Fruit fly (Drosophila melanogaster) whole organism, pupa: ENCODE results near the gene btz.

Experiments used
- CG10348 ChIP-seq: fragments of 200-800 bp; sonication (Bioruptor generic); IDR thresholded peaks from 2 replicates; pipeline ENCODE4 v1.3.6; 2022; ENCODE audit warnings: missing biosample characterization, missing genetic modification characterization
- CG12605 ChIP-seq: fragments of 200-800 bp; sonication (Bioruptor generic); IDR thresholded peaks from 2 replicates; pipeline ENCODE4 v1.3.6; 2022; ENCODE audit warnings: missing biosample characterization, missing genetic modification characterization
- CG13204 ChIP-seq: fragments of 200-800 bp; sonication (Bioruptor generic); optimal IDR thresholded peaks from 2 replicates; lab custom pipeline; 2018; ENCODE audit warnings: missing biosample characterization, mild to moderate bottlenecking, missing genetic modification characterization, moderate library complexity
- CG14655 ChIP-seq: fragments of 200-800 bp; sonication (Bioruptor generic); optimal IDR thresholded peaks from 3 replicates; lab custom pipeline; 2017; ENCODE audit warnings: mild to moderate bottlenecking, missing biosample characterization, missing genetic modification reagents, missing genetic modification characterization
- CG15710 ChIP-seq: fragments of 200-800 bp; sonication (Bioruptor generic); optimal IDR thresholded peaks from 2 replicates; lab custom pipeline; 2018; ENCODE audit warnings: missing biosample characterization, mild to moderate bottlenecking, missing genetic modification characterization, moderate library complexity
- CG17806 ChIP-seq: fragments of 200-800 bp; sonication (Bioruptor generic); optimal IDR thresholded peaks from 2 replicates; lab custom pipeline; 2018; ENCODE audit warnings: missing biosample characterization, mild to moderate bottlenecking, missing genetic modification characterization, moderate library complexity
- CG32121 ChIP-seq: fragments of 200-800 bp; sonication (Bioruptor generic); IDR thresholded peaks from 2 replicates; pipeline ENCODE4 v1.3.6; 2022; ENCODE audit warnings: missing biosample characterization, missing genetic modification characterization
- CG34367 ChIP-seq: fragments of 200-800 bp; sonication (Bioruptor generic); optimal IDR thresholded peaks from 2 replicates; lab custom pipeline; 2018; ENCODE audit warnings: missing biosample characterization, mild to moderate bottlenecking, missing genetic modification characterization
- CG4496 ChIP-seq: fragments of 200-800 bp; sonication (Bioruptor generic); IDR thresholded peaks from 3 replicates; pipeline ENCODE4 v1.3.6; 2022; ENCODE audit warnings: missing biosample characterization, missing genetic modification characterization
- CG8159 ChIP-seq: fragments of 200-800 bp; sonication (Bioruptor generic); optimal IDR thresholded peaks from 3 replicates; lab custom pipeline; 2018; ENCODE audit warnings: missing biosample characterization, mild to moderate bottlenecking, missing genetic modification characterization, moderate library complexity
- CG8301 ChIP-seq: fragments of 200-800 bp; sonication (Bioruptor generic); optimal IDR thresholded peaks from 2 replicates; lab custom pipeline; 2018; ENCODE audit warnings: missing biosample characterization, mild to moderate bottlenecking, missing genetic modification characterization
- CG9948 ChIP-seq: fragments of 200-800 bp; sonication (Bioruptor generic); optimal IDR thresholded peaks from 2 replicates; lab custom pipeline; 2018; ENCODE audit warnings: missing biosample characterization, mild to moderate bottlenecking, missing genetic modification characterization, moderate library complexity
- D1 ChIP-seq: fragments of 200-800 bp; sonication (Bioruptor generic); optimal IDR thresholded peaks from 2 replicates; lab custom pipeline; 2018; ENCODE audit warnings: missing biosample characterization, mild to moderate bottlenecking, missing genetic modification characterization, moderate library complexity
- EcR ChIP-seq: fragments of 200-800 bp; sonication (Bioruptor generic); optimal IDR thresholded peaks from 3 replicates; lab custom pipeline; 2019; ENCODE audit warnings: missing biosample characterization, missing genetic modification characterization, mild to moderate bottlenecking, moderate library complexity, missing genetic modification reagents
- Ets98B ChIP-seq: fragments of 200-800 bp; sonication (Bioruptor generic); IDR thresholded peaks from 2 replicates; pipeline ENCODE4 v1.3.6; 2022; ENCODE audit warnings: missing biosample characterization, missing genetic modification characterization
- Pif1A ChIP-seq: fragments of 200-800 bp; sonication (Bioruptor generic); optimal IDR thresholded peaks from 3 replicates; lab custom pipeline; 2016; ENCODE audit warnings: missing biosample characterization, missing genetic modification characterization
- Pif1B ChIP-seq: fragments of 200-800 bp; sonication (Bioruptor generic); optimal IDR thresholded peaks from 3 replicates; lab custom pipeline; 2016; ENCODE audit warnings: missing biosample characterization, missing genetic modification characterization
- Snoo ChIP-seq: fragments of 200-800 bp; sonication (Bioruptor generic); optimal IDR thresholded peaks from 3 replicates; lab custom pipeline; 2017; ENCODE audit warnings: missing biosample characterization, mild to moderate bottlenecking, missing genetic modification characterization, inconsistent platforms
- fd96Ca ChIP-seq: fragments of 200-800 bp; sonication (Bioruptor generic); IDR thresholded peaks from 3 replicates; pipeline ENCODE4 v1.3.6; 2022; ENCODE audit warnings: missing biosample characterization, missing genetic modification characterization
- gl ChIP-seq: fragments of 200-800 bp; sonication (Bioruptor generic); optimal IDR thresholded peaks from 2 replicates; lab custom pipeline; 2018; ENCODE audit warnings: missing biosample characterization, mild to moderate bottlenecking, missing genetic modification characterization
- rn ChIP-seq: fragments of 200-800 bp; sonication (Bioruptor generic); IDR thresholded peaks from 2 replicates; pipeline ENCODE4 v1.3.6; 2022; ENCODE audit warnings: missing biosample characterization, missing genetic modification characterization

btz gene

dm6 chr3R:27737038-27737437 lies 36.9 kb downstream of the btz start:
- TF ChIP-seq EcR (GFP tag; lab: Kevin White, UChicago) = no peak
- no peak for TF ChIP-seq CG8159 (tag; lab: Kevin White, UChicago)
- TF ChIP-seq CG4496 (GFP tag; lab: Robert Waterston, UW) = no peak
- TF ChIP-seq CG8301 (tag; lab: Kevin White, UChicago) = no peak
- no peak for TF ChIP-seq CG15710 (tag; lab: Kevin White, UChicago)
- no peak for TF ChIP-seq fd96Ca
- no peak for TF ChIP-seq CG9948 (tag; lab: Kevin White, UChicago)
- TF ChIP-seq CG17806 (tag; lab: Kevin White, UChicago) = no peak
- no peak for TF ChIP-seq CG14655 (GFP tag; lab: Kevin White, UChicago)
- no peak for TF ChIP-seq CG10348 (GFP tag; lab: Robert Waterston, UW)
- TF ChIP-seq Ets98B = no peak
- no peak for TF ChIP-seq Pif1B
- no peak for TF ChIP-seq Snoo (tag; lab: Kevin White, UChicago)
- no peak for TF ChIP-seq CG12605 (GFP tag; lab: Robert Waterston, UW)
- TF ChIP-seq CG32121 (GFP tag; lab: Robert Waterston, UW) = no peak
- no peak for TF ChIP-seq gl
- TF ChIP-seq CG34367 (tag; lab: Kevin White, UChicago) = no peak
- no peak for TF ChIP-seq CG13204
- no peak for TF ChIP-seq Pif1A (GFP tag; lab: Kevin White, UChicago)
- TF ChIP-seq D1 = no peak

dm6 chr3R:27738287-27738686 lies 38.1 kb downstream of the btz start:
- TF ChIP-seq CG14655 (GFP tag; lab: Kevin White, UChicago) = peak; percentile 33
- TF ChIP-seq CG34367 (tag; lab: Kevin White, UChicago) = no peak
- TF ChIP-seq fd96Ca = peak; percentile 52; the same call in 2 of the 3 replicates
- peak; percentile 88 for TF ChIP-seq Ets98B
- peak; percentile 0 for TF ChIP-seq Snoo (tag; lab: Kevin White, UChicago)
- TF ChIP-seq rn (GFP tag; lab: Robert Waterston, UW) = 0 out of 2 replicates have a peak, but pooled peaks have one; percentile 10
- TF ChIP-seq gl = no peak
- TF ChIP-seq Pif1B = no peak
- peak; percentile 79 for TF ChIP-seq CG4496 (GFP tag; lab: Robert Waterston, UW)
- peak; percentile 2 for TF ChIP-seq CG8301 (tag; lab: Kevin White, UChicago)
- TF ChIP-seq CG17806 (tag; lab: Kevin White, UChicago) = peak; percentile 19

DNA sequence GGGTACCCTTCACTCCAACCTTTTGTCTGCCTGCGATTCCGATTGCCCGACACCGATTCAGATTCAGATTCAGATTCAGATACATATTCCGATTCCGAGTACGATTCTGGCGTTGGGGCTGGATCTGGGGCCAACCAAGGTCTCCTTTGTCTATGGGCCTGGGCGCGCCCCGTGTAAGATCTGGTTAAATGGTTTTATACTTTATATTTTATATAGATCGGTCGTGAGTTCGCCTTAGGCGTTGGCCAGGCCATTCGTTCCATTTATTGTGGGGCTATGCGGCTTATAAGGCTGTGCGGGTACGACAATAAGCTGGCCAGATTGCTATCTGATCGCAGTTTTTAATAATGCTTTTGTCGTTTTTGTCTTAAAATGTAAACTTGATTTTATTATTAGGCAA lies 39.8 kb downstream of the btz start:
- TF ChIP-seq gl = no peak
- TF ChIP-seq EcR (GFP tag; lab: Kevin White, UChicago) = no peak
- TF ChIP-seq Ets98B = no peak
- TF ChIP-seq CG13204 = no peak
- TF ChIP-seq CG10348 (GFP tag; lab: Robert Waterston, UW) = no peak
- TF ChIP-seq CG9948 (tag; lab: Kevin White, UChicago) = no peak
- TF ChIP-seq CG8301 (tag; lab: Kevin White, UChicago) = no peak
- TF ChIP-seq CG17806 (tag; lab: Kevin White, UChicago) = no peak
- TF ChIP-seq D1 = no peak
- no peak for TF ChIP-seq CG12605 (GFP tag; lab: Robert Waterston, UW)
- TF ChIP-seq Snoo (tag; lab: Kevin White, UChicago) = no peak
- TF ChIP-seq Pif1A (GFP tag; lab: Kevin White, UChicago) = no peak

- TF ChIP-seq CG17806 (tag; lab: Kevin White, UChicago) (no peak), CG12605 (GFP tag; lab: Robert Waterston, UW) (no peak), CG10348 (GFP tag; lab: Robert Waterston, UW) (no peak), CG14655 (GFP tag; lab: Kevin White, UChicago) (no peak), CG9948 (tag; lab: Kevin White, UChicago) (no peak), Ets98B (no peak), CG4496 (GFP tag; lab: Robert Waterston, UW) (no peak)
These were observed 40.5 kb downstream of the btz start for dm6 chr3R:27740692-27741091.
